Worm (Caenorhabditis elegans) whole organism, L4 larva: ENCODE results near the gene C53D6.8.
"Not testable (repeated sequence)": the region's sequence is repeated elsewhere in the genome, so short reads cannot be mapped to it uniquely, and the experiment has no call there.

Source experiments
- D1046.2 ChIP-seq: fragments of 200-800 bp; sonication (Bioruptor generic); IDR thresholded peaks from 2 replicates; pipeline ENCODE4 v1.3.6; 2022; ENCODE audit warnings: missing genetic modification characterization, missing compliant biosample characterization
- T20F7.1 ChIP-seq: fragments of 200-800 bp; sonication (Bioruptor generic); optimal IDR thresholded peaks from 2 replicates; lab custom pipeline; 2018; ENCODE audit warnings: mild to moderate bottlenecking, missing genetic modification characterization, missing compliant biosample characterization
- Y105C5A.15 ChIP-seq: fragments of 200-800 bp; sonication (Bioruptor generic); IDR thresholded peaks from 2 replicates; pipeline ENCODE4 v1.3.6; 2022; ENCODE audit warnings: missing genetic modification characterization, missing compliant biosample characterization
- Y48G9A.11 ChIP-seq: fragments of 200-800 bp; sonication (Bioruptor generic); IDR thresholded peaks from 2 replicates; pipeline ENCODE4 v1.3.6; 2022; ENCODE audit warnings: missing genetic modification reagents, missing genetic modification characterization, missing compliant biosample characterization
- arid-1 ChIP-seq: fragments of 200-800 bp; sonication (Bioruptor generic); conservative IDR thresholded peaks from 2 replicates; pipeline ENCODE4 v1.3.6; 2022; ENCODE audit warnings: missing genetic modification reagents, missing genetic modification characterization, missing compliant biosample characterization
- attf-4 ChIP-seq: sonication (generic microtip); optimal IDR thresholded peaks from 3 replicates; lab custom pipeline; 2017; ENCODE audit warnings: missing biosample characterization, missing genetic modification characterization
- ces-1 ChIP-seq: fragments of 150-350 bp; sonication (generic microtip); optimal IDR thresholded peaks from 4 replicates; lab custom pipeline; 2014; ENCODE audit warnings: missing biosample characterization, missing genetic modification reagents, missing genetic modification characterization
- daf-16 ChIP-seq, 3 experiments: sonication (generic microtip); optimal IDR thresholded peaks; 2 replicates each; lab custom pipeline; 2016 to 2017; ENCODE audit warnings: missing genetic modification characterization in 3 of 3, missing genetic modification reagents in 3 of 3, mild to moderate bottlenecking in 2 of 3, missing compliant biosample characterization in 2 of 3, missing biosample characterization in 1 of 3, moderate library complexity in 1 of 3
- dmd-8 ChIP-seq: fragments of 200-800 bp; sonication (Bioruptor generic); IDR thresholded peaks from 2 replicates; pipeline ENCODE4 v1.3.6; 2022; ENCODE audit warnings: missing genetic modification characterization, missing compliant biosample characterization
- duxl-1 ChIP-seq: sonication (generic microtip); optimal IDR thresholded peaks from 2 replicates; lab custom pipeline; 2016; ENCODE audit warnings: mild to moderate bottlenecking, missing genetic modification characterization, moderate library complexity, missing compliant biosample characterization; ENCODE audit not compliant: poor library complexity
- egl-43 ChIP-seq: fragments of 200-800 bp; sonication (Bioruptor generic); IDR thresholded peaks from 2 replicates; pipeline ENCODE4 v1.3.6; 2022; ENCODE audit warnings: missing genetic modification reagents, missing genetic modification characterization, missing compliant biosample characterization
- jun-1 ChIP-seq: fragments of 150-350 bp; optimal IDR thresholded peaks from 2 replicates; lab custom pipeline; 2014; ENCODE audit warnings: missing biosample characterization, missing genetic modification reagents, missing genetic modification characterization
- lim-7 ChIP-seq: fragments of 200-800 bp; sonication (Bioruptor generic); IDR thresholded peaks from 2 replicates; pipeline ENCODE4 v1.3.6; 2022; ENCODE audit warnings: missing genetic modification characterization, missing compliant biosample characterization
- lin-1 ChIP-seq: fragments of 200-800 bp; sonication (Bioruptor generic); IDR thresholded peaks from 2 replicates; pipeline ENCODE4 v1.3.6; 2022; ENCODE audit warnings: missing genetic modification reagents, missing genetic modification characterization, missing compliant biosample characterization
- lin-15B ChIP-seq: fragments of 150-350 bp; sonication (generic microtip); optimal IDR thresholded peaks from 3 replicates; lab custom pipeline; 2014; ENCODE audit warnings: missing biosample characterization, missing genetic modification characterization
- lin-38 ChIP-seq: fragments of 200-800 bp; sonication (Bioruptor generic); IDR thresholded peaks from 2 replicates; pipeline ENCODE4 v1.3.6; 2022; ENCODE audit warnings: missing genetic modification reagents, missing genetic modification characterization, missing compliant biosample characterization
- madf-5 ChIP-seq, 2 experiments: fragments of 200-800 bp; sonication (Bioruptor generic); IDR thresholded peaks; 2 replicates each; pipeline ENCODE4 v1.3.6; 2022; ENCODE audit warnings: missing compliant biosample characterization in 2 of 2, missing genetic modification characterization in 2 of 2
- mdl-1 ChIP-seq, 2 experiments: fragments of 150-350 bp in 1 of 2; sonication (generic microtip) in 1 of 2; optimal IDR thresholded peaks; 2 replicates each; lab custom pipeline; 2014 to 2017; ENCODE audit warnings: missing biosample characterization in 2 of 2, missing genetic modification characterization in 2 of 2
- mep-1 ChIP-seq: fragments of 150-350 bp; sonication (generic microtip); optimal IDR thresholded peaks from 3 replicates; lab custom pipeline; 2014; ENCODE audit warnings: missing biosample characterization, missing genetic modification characterization
- mxl-2 ChIP-seq: fragments of 200-800 bp; sonication (Bioruptor generic); conservative IDR thresholded peaks from 2 replicates; pipeline ENCODE4 v1.3.6; 2022; ENCODE audit warnings: missing genetic modification reagents, missing genetic modification characterization, missing compliant biosample characterization
- nhr-41 ChIP-seq: fragments of 200-800 bp; sonication (Bioruptor generic); IDR thresholded peaks from 2 replicates; pipeline ENCODE4 v1.3.6; 2022; ENCODE audit warnings: missing genetic modification reagents, missing genetic modification characterization, missing compliant biosample characterization
- nhr-42 ChIP-seq: fragments of 200-800 bp; sonication (Bioruptor generic); IDR thresholded peaks from 2 replicates; pipeline ENCODE4 v1.3.6; 2022; ENCODE audit warnings: missing genetic modification characterization, missing compliant biosample characterization
- nhr-77 ChIP-seq: fragments of 150-350 bp; optimal IDR thresholded peaks from 2 replicates; lab custom pipeline; 2014; ENCODE audit warnings: missing biosample characterization, missing genetic modification characterization
- pha-4 ChIP-seq, 2 experiments: fragments of 150-350 bp in 1 of 2; fragments of 200-800 bp in 1 of 2; sonication (Bioruptor generic) in 1 of 2; IDR thresholded peaks in 1 of 2; optimal IDR thresholded peaks in 1 of 2; 2 replicates each; pipeline versions ENCODE4 v1.3.6 to Lab custom; 2014 to 2022; ENCODE audit warnings: missing genetic modification characterization in 2 of 2, missing genetic modification reagents in 2 of 2, missing biosample characterization in 1 of 2, missing compliant biosample characterization in 1 of 2
- php-3 ChIP-seq: fragments of 200-800 bp; sonication (Bioruptor generic); IDR thresholded peaks from 2 replicates; pipeline ENCODE4 v1.3.6; 2022; ENCODE audit warnings: missing genetic modification reagents, missing genetic modification characterization, missing compliant biosample characterization
- sdz-12 ChIP-seq: fragments of 200-800 bp; sonication (Bioruptor generic); optimal IDR thresholded peaks from 2 replicates; lab custom pipeline; 2018; ENCODE audit warnings: mild to moderate bottlenecking, missing genetic modification characterization, missing compliant biosample characterization
- skn-1 ChIP-seq: fragments of 150-350 bp; optimal IDR thresholded peaks from 2 replicates; lab custom pipeline; 2014; ENCODE audit warnings: missing biosample characterization, missing genetic modification characterization
- snpc-1.2 ChIP-seq: fragments of 200-800 bp; sonication (Bioruptor generic); IDR thresholded peaks from 2 replicates; pipeline ENCODE4 v1.3.6; 2022; ENCODE audit warnings: missing genetic modification reagents, missing genetic modification characterization, missing compliant biosample characterization
- snpc-4 ChIP-seq: fragments of 150-350 bp; optimal IDR thresholded peaks from 2 replicates; lab custom pipeline; 2014; ENCODE audit warnings: missing biosample characterization, missing genetic modification characterization
- tra-1 ChIP-seq: fragments of 200-800 bp; sonication (Bioruptor generic); IDR thresholded peaks from 2 replicates; pipeline ENCODE4 v1.3.6; 2022; ENCODE audit warnings: missing genetic modification reagents, missing genetic modification characterization, missing compliant biosample characterization
- unc-62 ChIP-seq, 3 experiments: fragments of 150-350 bp in 1 of 3; sonication (generic microtip); optimal IDR thresholded peaks in 2 of 3; peaks in 1 of 3; 1 replicate in 1 of 3; 2 replicates in 2 of 3; lab custom pipeline; 2014 to 2017; ENCODE audit warnings: missing biosample characterization in 3 of 3, missing genetic modification characterization in 3 of 3, missing genetic modification reagents in 3 of 3, missing genotype in 1 of 3
- vab-7 ChIP-seq: fragments of 200-800 bp; sonication (Bioruptor generic); IDR thresholded peaks from 2 replicates; pipeline ENCODE4 v1.3.6; 2022; ENCODE audit warnings: missing genetic modification reagents, missing genetic modification characterization, missing compliant biosample characterization
- zip-2 ChIP-seq: fragments of 150-350 bp; optimal IDR thresholded peaks from 2 replicates; lab custom pipeline; 2014; ENCODE audit warnings: missing biosample characterization, missing genetic modification characterization
- ztf-7 ChIP-seq: fragments of 150-350 bp; optimal IDR thresholded peaks from 2 replicates; lab custom pipeline; 2014; ENCODE audit warnings: missing biosample characterization, missing genetic modification characterization

Gene C53D6.8

DNA sequence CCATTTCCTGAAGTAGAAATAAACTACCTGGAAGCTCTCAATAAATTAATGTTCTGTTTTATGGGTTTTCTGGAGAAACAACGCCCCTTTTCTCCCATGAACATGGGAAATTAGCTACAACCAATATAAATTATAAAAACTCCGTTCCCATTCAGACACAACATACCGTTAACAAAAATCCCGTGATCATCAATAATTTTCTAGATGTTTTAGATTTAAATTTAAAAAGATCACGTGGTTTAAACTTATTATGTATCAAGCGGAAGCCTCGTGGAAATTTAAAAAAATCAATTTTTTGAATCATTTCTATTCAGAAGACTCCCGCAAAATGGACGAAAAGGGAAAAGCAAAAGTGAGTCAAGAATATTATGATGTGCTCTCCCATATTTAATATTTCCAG is 36.7 kb downstream of the C53D6.8 start, which contains the start of gene C53B4.2:
Gene C53B4.2 (plus strand): TSS at position 301 of the 400 bp plus-strand sequence.
- no peak for TF ChIP-seq lin-15B (tag; lab: Kevin White, UChicago)
- TF ChIP-seq skn-1 (tag; lab: Kevin White, UChicago): no peak
- no peak for TF ChIP-seq snpc-4 (tag; lab: Kevin White, UChicago)
- no peak for TF ChIP-seq madf-5 (GFP tag; IDR thresholded peaks at IDR 0.05; lab: Robert Waterston, UW)
- TF ChIP-seq mxl-2 (GFP tag; lab: Robert Waterston, UW): no peak
- TF ChIP-seq lim-7: no peak
- no peak for TF ChIP-seq mep-1 (tag; lab: Kevin White, UChicago)
- no peak for TF ChIP-seq sdz-12
- TF ChIP-seq nhr-77 (tag; lab: Kevin White, UChicago): no peak
- no peak for TF ChIP-seq daf-16 (GFP tag; optimal IDR thresholded peaks at IDR 0.05; lab: Kevin White, UChicago)
- no peak for TF ChIP-seq daf-16 (tag; optimal IDR thresholded peaks at IDR 0.05; lab: Kevin White, UChicago)
- TF ChIP-seq zip-2 (tag; lab: Kevin White, UChicago): no peak
- no peak for TF ChIP-seq egl-43 (GFP tag; lab: Robert Waterston, UW)
- no peak for TF ChIP-seq duxl-1 (tag; lab: Kevin White, UChicago)

DNA sequence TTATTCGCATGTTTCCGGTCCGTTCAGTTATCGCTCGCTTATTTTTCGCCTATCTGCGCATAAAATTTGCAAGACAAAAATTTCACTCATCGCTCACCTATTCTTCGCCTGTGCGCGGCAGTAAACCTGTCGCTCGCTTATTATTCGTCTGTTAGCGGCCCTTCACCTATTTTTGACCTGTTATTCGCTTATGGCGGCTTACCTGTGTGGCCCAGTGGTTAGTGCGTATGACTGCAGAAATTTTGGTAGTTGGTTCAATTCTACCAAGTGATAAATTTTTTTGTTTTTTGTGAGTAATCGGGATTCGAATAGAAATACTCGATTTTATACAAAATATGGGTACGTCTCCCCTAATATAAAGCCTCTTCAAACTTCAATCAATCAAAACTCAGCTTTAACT is 38.5 kb downstream of the C53D6.8 start:
- TF ChIP-seq nhr-41 (GFP tag; lab: Robert Waterston, UW) (peak; percentile 62), tra-1 (GFP tag; lab: Robert Waterston, UW) (peak; percentile 49; the same call in 1 of the 2 replicates), Y105C5A.15 (GFP tag; lab: Robert Waterston, UW) (peak; percentile 67; the same call in 1 of the 2 replicates), snpc-1.2 (GFP tag; lab: Robert Waterston, UW) (peak; percentile 81), dmd-8 (GFP tag; lab: Robert Waterston, UW) (0 out of 2 replicates have a peak, but pooled peaks have one; percentile 64), lin-38 (GFP tag; lab: Robert Waterston, UW) (peak; percentile 65; the same call in 1 of the 2 replicates), vab-7 (GFP tag; lab: Robert Waterston, UW) (peak; percentile 50; the same call in 1 of the 2 replicates), pha-4 (GFP tag; IDR thresholded peaks at IDR 0.05; lab: Robert Waterston, UW) (peak; percentile 41; the same call in 1 of the 2 replicates), arid-1 (GFP tag; lab: Robert Waterston, UW) (0 out of 2 replicates have a peak, but pooled peaks have one; percentile 23), lim-7 (peak; percentile 94), madf-5 (GFP tag; IDR thresholded peaks at IDR 0.05; lab: Robert Waterston, UW) (0 out of 4 replicates have a peak, but pooled peaks of 1 of the 2 experiments have one; percentile 62), Y48G9A.11 (peak; percentile 58; the same call in 1 of the 2 replicates), D1046.2 (GFP tag; lab: Robert Waterston, UW) (peak; percentile 68; the same call in 1 of the 2 replicates), php-3 (GFP tag; lab: Robert Waterston, UW) (0 out of 2 replicates have a peak, but pooled peaks have one; percentile 28)
- TF ChIP-seq pha-4 (tag; optimal IDR thresholded peaks at IDR 0.05; lab: Kevin White, UChicago): not testable (repeated sequence)

DNA sequence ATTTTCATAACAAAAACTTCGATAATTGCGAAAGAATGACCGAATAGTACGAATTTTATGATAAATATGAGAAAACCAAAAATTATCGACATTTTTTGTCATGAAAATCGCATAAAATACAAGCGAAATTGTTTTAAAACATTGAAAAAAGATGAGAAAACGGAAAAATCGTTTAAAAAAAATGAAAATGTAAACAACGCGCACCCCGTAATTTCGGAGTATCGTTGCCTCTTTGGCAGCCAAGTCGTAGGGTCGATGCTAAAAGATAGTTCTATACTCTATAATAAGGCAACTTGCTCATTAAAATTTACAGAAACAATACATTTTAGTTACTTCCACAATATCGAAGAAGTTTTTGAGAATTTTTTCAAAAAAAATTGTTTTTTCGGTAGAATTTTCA is 41.4 kb downstream of the C53D6.8 start:
- TF ChIP-seq T20F7.1 (GFP tag; lab: Kevin White, UChicago): peak; percentile 55

DNA sequence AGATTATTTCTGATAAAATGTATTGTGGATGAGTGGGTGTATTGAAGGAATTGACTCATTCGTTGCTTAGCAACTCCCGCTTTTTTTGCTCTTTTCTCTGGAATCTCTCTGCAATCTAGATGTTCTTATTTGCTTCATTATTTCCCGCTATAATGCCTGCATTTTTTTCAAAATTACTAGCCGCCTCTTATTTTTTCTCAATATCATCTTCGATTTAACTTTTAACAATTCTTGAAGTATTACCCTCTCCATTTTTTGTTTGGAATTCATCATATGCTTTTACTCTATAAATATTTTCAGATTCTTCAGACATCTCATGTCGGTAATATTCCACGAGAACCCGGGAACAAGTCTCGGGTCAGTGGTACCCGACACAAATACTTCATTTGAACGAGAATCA is 46.3 kb downstream of the C53D6.8 start, which contains the start of gene tpra-1:
Gene tpra-1 (plus strand): TSS at position 301 of the 400 bp plus-strand sequence.
- TF ChIP-seq ces-1 (GFP tag; lab: Kevin White, UChicago) (no peak), unc-62 (GFP tag; optimal IDR thresholded peaks at IDR 0.05 in 1 of 2; lab: Kevin White, UChicago) (peak in 1 of 2 experiments; percentile 38), unc-62 (tag; optimal IDR thresholded peaks at IDR 0.05; lab: Kevin White, UChicago) (no peak)

DNA sequence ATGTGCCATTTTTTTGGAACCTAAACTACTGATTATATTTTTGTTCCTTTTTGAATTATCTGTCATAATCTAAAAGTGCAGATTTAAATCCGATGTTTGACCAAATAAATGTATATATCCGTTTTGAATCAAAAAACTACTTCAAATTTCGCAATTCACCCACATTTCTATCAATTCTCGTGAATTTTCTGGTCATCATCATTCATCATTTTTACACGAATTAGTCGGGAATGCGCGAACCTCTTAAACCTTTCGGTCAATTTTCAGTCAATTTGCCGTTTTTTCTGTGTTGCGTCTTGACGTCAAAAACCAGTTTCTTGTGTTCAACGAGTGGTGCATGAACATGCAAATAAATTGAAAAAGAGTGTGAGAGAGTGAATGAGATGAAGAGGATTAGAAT is 48.4 kb downstream of the C53D6.8 start:
- TF ChIP-seq lin-1 (no peak), sdz-12 (no peak), mdl-1 (tag; optimal IDR thresholded peaks at IDR 0.05; lab: Kevin White, UChicago) (peak in 1 of 2 experiments; percentile 36), skn-1 (tag; lab: Kevin White, UChicago) (no peak), ztf-7 (no peak), jun-1 (tag; lab: Kevin White, UChicago) (no peak), attf-4 (no peak), nhr-42 (GFP tag; lab: Robert Waterston, UW) (no peak)
- TF ChIP-seq, all 104 proteins: peak for 1
